Worm (Caenorhabditis elegans): Measurements from ENCODE around the gene C30G12.2.

- TF ChIP-seq ctbp-1 (GFP tag; IDR thresholded peaks at IDR 0.05) (no peak), nhr-28 (tag; optimal IDR thresholded peaks at IDR 0.05) (peak; percentile 78), F26F4.8 (GFP tag; conservative IDR thresholded peaks at IDR 0.05) (no peak), F49E8.2 (tag; optimal IDR thresholded peaks at IDR 0.05; ENCODE audit: borderline replicate concordance) (no peak)
Measured at ce11 chrII:7287140-7287539, 3.1 kb upstream of the C30G12.2 start.
